Worm (Caenorhabditis elegans): ENCODE measurements around the gene T20D3.6.

DNA sequence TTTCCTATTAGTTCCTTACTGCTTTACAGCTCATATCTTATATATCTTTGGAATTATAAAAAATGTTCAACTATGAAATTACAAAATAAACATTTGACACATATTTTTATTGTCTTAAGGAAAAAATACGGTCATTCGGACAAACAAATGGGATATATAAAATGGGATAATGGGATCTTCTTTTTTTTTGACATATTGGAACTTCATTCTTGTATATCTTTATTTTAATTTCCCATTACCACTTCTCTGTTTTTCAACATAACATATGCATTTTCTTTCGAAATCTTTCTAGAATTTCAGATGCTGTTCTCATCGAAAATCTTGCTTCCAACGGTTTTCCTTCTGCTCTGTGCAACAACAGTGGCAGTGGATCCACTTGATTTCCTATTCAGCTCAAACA lies 45.7 kb upstream of the T20D3.6 start, which contains the start of gene C10C5.7:
- TF ChIP-seq lin-39 (tag; optimal IDR thresholded peaks at IDR 0.05) (no peak), nhr-76 (tag; optimal IDR thresholded peaks at IDR 0.05) (no peak), ama-1 (optimal IDR thresholded peaks at IDR 0.05) (no peak), lin-15B (tag; optimal IDR thresholded peaks at IDR 0.05) (no peak), nhr-237 (tag; optimal IDR thresholded peaks at IDR 0.05) (no peak), eor-1 (tag; optimal IDR thresholded peaks at IDR 0.05) (no peak), tbx-2 (tag; optimal IDR thresholded peaks at IDR 0.05) (no peak), skn-1 (tag; optimal IDR thresholded peaks at IDR 0.05) (no peak), pha-4 (tag; optimal IDR thresholded peaks at IDR 0.05) (no peak), nhr-28 (tag; optimal IDR thresholded peaks at IDR 0.05) (no peak)
